Worm (Caenorhabditis elegans): ENCODE data around the gene ttr-34.

Gene ttr-34

ce11 chrX:13159005-13159404 is 19.4 kb downstream of the ttr-34 start (continued):
- TF ChIP-seq nhr-27 (tag; optimal IDR thresholded peaks at IDR 0.05) (no peak), C06A6.2 (GFP tag; conservative IDR thresholded peaks at IDR 0.05) (no peak), F52B5.7 (tag; optimal IDR thresholded peaks at IDR 0.05) (no peak), ekl-4 (GFP tag; IDR thresholded peaks at IDR 0.05) (no peak), lag-1 (GFP tag; IDR thresholded peaks at IDR 0.05) (no peak), nhr-90 (tag; optimal IDR thresholded peaks at IDR 0.05) (peak; percentile 37), ets-4 (GFP tag; optimal IDR thresholded peaks at IDR 0.05) (peak; percentile 33), ama-1 (optimal IDR thresholded peaks at IDR 0.05) (no peak), ama-1 (GFP tag; optimal IDR thresholded peaks at IDR 0.05) (no peak), T26A5.8 (tag; optimal IDR thresholded peaks at IDR 0.05) (no peak), ceh-91 (GFP tag; IDR thresholded peaks at IDR 0.05) (no peak), hrde-1 (tag; optimal IDR thresholded peaks at IDR 0.05; ENCODE audit: borderline replicate concordance) (no peak), egrh-3 (GFP tag; IDR thresholded peaks at IDR 0.05) (peak; percentile 11; the same call in 1 of the 2 replicates), let-607 (tag; optimal IDR thresholded peaks at IDR 0.05) (peak in 1 of 2 experiments; percentile 10), ztf-28 (GFP tag; IDR thresholded peaks at IDR 0.05) (no peak), aptf-2 (GFP tag; conservative IDR thresholded peaks at IDR 0.05) (no peak), F39B2.1 (GFP tag; IDR thresholded peaks at IDR 0.05) (no peak), hmg-20 (GFP tag; IDR thresholded peaks at IDR 0.05) (no peak), let-526 (GFP tag; IDR thresholded peaks at IDR 0.05) (no peak), B0261.1 (tag; optimal IDR thresholded peaks at IDR 0.05) (no peak), lin-40 (tag; optimal IDR thresholded peaks at IDR 0.05) (no peak), ztf-22 (GFP tag; optimal IDR thresholded peaks at IDR 0.05) (peak; percentile 58), atf-7 (tag; optimal IDR thresholded peaks at IDR 0.05) (peak; percentile 1), fkh-3 (tag; optimal IDR thresholded peaks at IDR 0.05) (no peak), hmg-1.2 (GFP tag; IDR thresholded peaks at IDR 0.05) (no peak), nhr-80 (tag; optimal IDR thresholded peaks at IDR 0.05) (peak; percentile 97), akir-1 (GFP tag; optimal IDR thresholded peaks at IDR 0.05) (no peak), snpc-3.4 (tag; optimal IDR thresholded peaks at IDR 0.05) (no peak), ztf-26 (tag; optimal IDR thresholded peaks at IDR 0.05) (peak; percentile 23), nfya-1 (tag; optimal IDR thresholded peaks at IDR 0.05; ENCODE audit: borderline replicate concordance, insufficient read depth) (no peak), egl-44 (GFP tag; IDR thresholded peaks at IDR 0.05) (peak; percentile 61; the same call in 1 of the 2 replicates), lin-35 (GFP tag; optimal IDR thresholded peaks at IDR 0.05) (no peak)

ce11 chrX:13159890-13160289 is 20.3 kb downstream of the ttr-34 start:
- TF ChIP-seq ceh-27 (GFP tag; optimal IDR thresholded peaks at IDR 0.05) (no peak), unc-62 (GFP tag; optimal IDR thresholded peaks at IDR 0.05) (peak; percentile 2), nhr-80 (tag; optimal IDR thresholded peaks at IDR 0.05) (peak; percentile 43), mxl-1 (tag; optimal IDR thresholded peaks at IDR 0.05) (no peak), cebp-1 (GFP tag; IDR thresholded peaks at IDR 0.05) (peak; percentile 73), cebp-1 (tag; optimal IDR thresholded peaks at IDR 0.05) (peak; percentile 78), ztf-3 (GFP tag; optimal IDR thresholded peaks at IDR 0.05) (no peak)

DNA sequence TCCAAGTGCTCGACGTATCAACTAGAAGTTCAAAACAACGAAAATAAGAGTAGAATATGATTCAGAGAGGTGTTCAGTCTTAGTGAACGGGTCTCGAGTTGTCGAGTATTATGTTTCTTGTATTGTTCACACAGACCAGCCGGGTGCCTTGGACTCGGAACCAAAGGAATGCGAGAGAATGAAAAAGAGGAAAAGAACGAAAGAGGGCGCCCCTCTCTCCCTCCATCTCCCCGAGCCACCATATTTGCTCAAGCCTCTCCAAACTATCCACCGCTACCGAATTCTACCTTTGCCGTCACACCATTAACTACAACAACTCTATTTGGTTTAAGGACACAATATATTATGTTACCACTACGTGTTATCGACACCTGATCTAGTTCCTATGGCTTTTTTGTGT is 22.2 kb downstream of the ttr-34 start:
- TF ChIP-seq B0035.1 (tag; optimal IDR thresholded peaks at IDR 0.05) (no peak), B0336.3 (GFP tag; IDR thresholded peaks at IDR 0.05) (no peak), C17E4.6 (GFP tag; IDR thresholded peaks at IDR 0.05) (no peak), F55B11.4 (tag; optimal IDR thresholded peaks at IDR 0.05; ENCODE audit: borderline replicate concordance, insufficient read depth) (no peak)
